Worm (Caenorhabditis elegans): ENCODE results near the gene tbc-8.

ce11 chrIII:10389608-10390007 lies 24.9 kb downstream of the tbc-8 start:
- TF ChIP-seq lin-39 (tag; optimal IDR thresholded peaks at IDR 0.05): no peak
- TF ChIP-seq nhr-28 (tag; optimal IDR thresholded peaks at IDR 0.05): no peak
- no peak for TF ChIP-seq isw-1 (GFP tag; IDR thresholded peaks at IDR 0.05)
- TF ChIP-seq dpl-1 (GFP tag; optimal IDR thresholded peaks at IDR 0.05): no peak
- no peak for TF ChIP-seq elt-3 (tag; optimal IDR thresholded peaks at IDR 0.05)
- no peak for TF ChIP-seq zag-1 (tag; optimal IDR thresholded peaks at IDR 0.05)
- no peak for TF ChIP-seq ceh-82 (tag; optimal IDR thresholded peaks at IDR 0.05)
- TF ChIP-seq nhr-12 (tag; optimal IDR thresholded peaks at IDR 0.05): no peak
- no peak for TF ChIP-seq nhr-77 (tag; optimal IDR thresholded peaks at IDR 0.05)
- no peak for TF ChIP-seq nhr-76 (tag; optimal IDR thresholded peaks at IDR 0.05)
- no peak for TF ChIP-seq unc-62 (GFP tag; optimal IDR thresholded peaks at IDR 0.05)
- TF ChIP-seq ceh-90 (tag; optimal IDR thresholded peaks at IDR 0.05): no peak
- no peak for TF ChIP-seq mdl-1 (tag; optimal IDR thresholded peaks at IDR 0.05)

Data from whole organism, L1 larva.